Worm (Caenorhabditis elegans) whole organism, late embryonic: ENCODE data around the gene C27A2.12.
A peak's percentile ranks its signal among the peaks of the same experiment; 100 is the strongest.

Experiments used
- C08G9.2 ChIP-seq: sonication (generic microtip); optimal IDR thresholded peaks from 2 replicates; lab custom pipeline; 2016; ENCODE audit warnings: mild to moderate bottlenecking, missing genetic modification characterization, moderate library complexity, missing compliant biosample characterization
- C38D4.7 ChIP-seq: fragments of 200-800 bp; sonication (Bioruptor generic); optimal IDR thresholded peaks from 2 replicates; lab custom pipeline; 2018; ENCODE audit warnings: mild to moderate bottlenecking, missing genetic modification characterization, moderate library complexity, missing compliant biosample characterization
- F13H6.1 ChIP-seq: sonication (generic microtip); optimal IDR thresholded peaks from 2 replicates; lab custom pipeline; 2016; ENCODE audit warnings: missing genetic modification characterization, missing compliant biosample characterization
- K02D7.2 ChIP-seq: sonication (generic microtip); optimal IDR thresholded peaks from 2 replicates; lab custom pipeline; 2017; ENCODE audit warnings: mild to moderate bottlenecking, missing genetic modification characterization, missing compliant biosample characterization
- K09A11.1 ChIP-seq: sonication (generic microtip); optimal IDR thresholded peaks from 2 replicates; lab custom pipeline; 2017; ENCODE audit warnings: antibody characterized with exemption, mild to moderate bottlenecking, missing genetic modification characterization, missing compliant biosample characterization; ENCODE audit not compliant: insufficient read depth
- Y22D7AL.16 ChIP-seq: sonication (generic microtip); optimal IDR thresholded peaks from 2 replicates; lab custom pipeline; 2016; ENCODE audit warnings: missing genetic modification characterization, missing compliant biosample characterization
- ahr-1 ChIP-seq: sonication (generic microtip); optimal IDR thresholded peaks from 2 replicates; lab custom pipeline; 2016; ENCODE audit warnings: missing genetic modification characterization, missing compliant biosample characterization
- ceh-14 ChIP-seq: sonication (generic microtip); optimal IDR thresholded peaks from 2 replicates; lab custom pipeline; 2016; ENCODE audit warnings: missing genotype, missing genetic modification characterization, missing compliant biosample characterization
- ceh-18 ChIP-seq: sonication (generic microtip); optimal IDR thresholded peaks from 2 replicates; lab custom pipeline; 2016; ENCODE audit warnings: missing genetic modification characterization, missing compliant biosample characterization
- ceh-19 ChIP-seq: fragments of 200-800 bp; sonication (Bioruptor generic); optimal IDR thresholded peaks from 2 replicates; lab custom pipeline; 2018; ENCODE audit warnings: mild to moderate bottlenecking, missing genetic modification characterization, missing compliant biosample characterization
- ceh-2 ChIP-seq: sonication (generic microtip); optimal IDR thresholded peaks from 2 replicates; lab custom pipeline; 2016; ENCODE audit warnings: missing genotype, missing genetic modification characterization, missing compliant biosample characterization
- ceh-22 ChIP-seq: sonication (generic microtip); optimal IDR thresholded peaks from 2 replicates; lab custom pipeline; 2017; ENCODE audit warnings: missing biosample characterization, missing genetic modification characterization
- ceh-24 ChIP-seq: sonication (generic microtip); optimal IDR thresholded peaks from 2 replicates; lab custom pipeline; 2016; ENCODE audit warnings: mild to moderate bottlenecking, missing genetic modification characterization, missing compliant biosample characterization
- ceh-30 ChIP-seq: fragments of 150-350 bp; optimal IDR thresholded peaks from 2 replicates; lab custom pipeline; 2014; ENCODE audit warnings: missing biosample characterization, missing genetic modification characterization
- ceh-31 ChIP-seq: sonication (generic microtip); optimal IDR thresholded peaks from 2 replicates; lab custom pipeline; 2016; ENCODE audit warnings: missing genetic modification characterization, missing compliant biosample characterization
- ceh-34 ChIP-seq: sonication (generic microtip); optimal IDR thresholded peaks from 2 replicates; lab custom pipeline; 2016; ENCODE audit warnings: mild to moderate bottlenecking, missing genetic modification characterization, missing compliant biosample characterization
- ceh-45 ChIP-seq: fragments of 200-800 bp; sonication (Bioruptor generic); IDR thresholded peaks from 2 replicates; pipeline ENCODE4 v1.3.6; 2022; ENCODE audit warnings: missing genetic modification reagents, missing genetic modification characterization, missing compliant biosample characterization
- ceh-48 ChIP-seq: sonication (generic microtip); optimal IDR thresholded peaks from 2 replicates; lab custom pipeline; 2016; ENCODE audit warnings: missing genetic modification characterization, inconsistent platforms, missing compliant biosample characterization
- dmd-4 ChIP-seq: sonication (generic microtip); optimal IDR thresholded peaks from 2 replicates; lab custom pipeline; 2016; ENCODE audit warnings: borderline replicate concordance, missing genetic modification characterization, missing compliant biosample characterization
- dve-1 ChIP-seq: sonication (generic microtip); optimal IDR thresholded peaks from 2 replicates; lab custom pipeline; 2017; ENCODE audit warnings: antibody characterized with exemption, mild to moderate bottlenecking, missing genetic modification characterization, missing compliant biosample characterization
- elt-2 ChIP-seq: sonication (generic microtip); optimal IDR thresholded peaks from 2 replicates; lab custom pipeline; 2016; ENCODE audit warnings: missing genetic modification reagents, missing genetic modification characterization, missing compliant biosample characterization
- ets-4 ChIP-seq: sonication (generic microtip); optimal IDR thresholded peaks from 2 replicates; lab custom pipeline; 2016; ENCODE audit warnings: missing genetic modification characterization, missing compliant biosample characterization
- fkh-10 ChIP-seq: fragments of 150-350 bp; optimal IDR thresholded peaks from 2 replicates; lab custom pipeline; 2014; ENCODE audit warnings: missing biosample characterization, missing genetic modification reagents, missing genetic modification characterization
- fkh-6 ChIP-seq: sonication (generic microtip); optimal IDR thresholded peaks from 2 replicates; lab custom pipeline; 2016; ENCODE audit warnings: missing genetic modification characterization, missing compliant biosample characterization
- gmeb-2 ChIP-seq: sonication (generic microtip); optimal IDR thresholded peaks from 2 replicates; lab custom pipeline; 2016; ENCODE audit warnings: missing genetic modification characterization, inconsistent platforms, missing compliant biosample characterization
- hlh-30 ChIP-seq: sonication (generic microtip); optimal IDR thresholded peaks from 2 replicates; lab custom pipeline; 2017; ENCODE audit warnings: antibody characterized with exemption, missing genetic modification characterization, missing compliant biosample characterization; ENCODE audit not compliant: insufficient read depth
- hlh-6 ChIP-seq: sonication (generic microtip); optimal IDR thresholded peaks from 2 replicates; lab custom pipeline; 2016; ENCODE audit warnings: missing genotype, missing genetic modification characterization, missing compliant biosample characterization
- hlh-8 ChIP-seq: sonication (generic microtip); optimal IDR thresholded peaks from 2 replicates; lab custom pipeline; 2016; ENCODE audit warnings: missing genotype, missing genetic modification characterization, missing compliant biosample characterization
- lim-6 ChIP-seq: sonication (generic microtip); optimal IDR thresholded peaks from 2 replicates; lab custom pipeline; 2016; ENCODE audit warnings: missing genetic modification characterization, missing compliant biosample characterization
- lin-11 ChIP-seq: fragments of 200-800 bp; sonication (Bioruptor generic); optimal IDR thresholded peaks from 2 replicates; lab custom pipeline; 2018; ENCODE audit warnings: mild to moderate bottlenecking, missing genetic modification characterization, missing compliant biosample characterization
- madf-2 ChIP-seq: sonication (generic microtip); optimal IDR thresholded peaks from 2 replicates; lab custom pipeline; 2017; ENCODE audit warnings: missing genetic modification characterization, missing compliant biosample characterization
- mec-3 ChIP-seq: sonication (generic microtip); optimal IDR thresholded peaks from 2 replicates; lab custom pipeline; 2016; ENCODE audit warnings: borderline replicate concordance, missing genetic modification characterization, missing compliant biosample characterization
- nfya-1 ChIP-seq: sonication (generic microtip); optimal IDR thresholded peaks from 2 replicates; lab custom pipeline; 2017; ENCODE audit warnings: missing genetic modification characterization, mild to moderate bottlenecking, missing compliant biosample characterization, antibody characterized with exemption, moderate library complexity
- npax-4 ChIP-seq: sonication (generic microtip); optimal IDR thresholded peaks from 2 replicates; lab custom pipeline; 2016; ENCODE audit warnings: missing genetic modification characterization, missing compliant biosample characterization
- odd-2 ChIP-seq: sonication (generic microtip); optimal IDR thresholded peaks from 2 replicates; lab custom pipeline; 2017; ENCODE audit warnings: antibody characterized with exemption, mild to moderate bottlenecking, missing genetic modification characterization, missing compliant biosample characterization
- pag-3 ChIP-seq: sonication (generic microtip); optimal IDR thresholded peaks from 2 replicates; lab custom pipeline; 2016; ENCODE audit warnings: missing compliant biosample characterization, missing genetic modification characterization, borderline replicate concordance
- pha-2 ChIP-seq: sonication (generic microtip); optimal IDR thresholded peaks from 2 replicates; lab custom pipeline; 2017; ENCODE audit warnings: mild to moderate bottlenecking, missing genetic modification characterization, missing compliant biosample characterization
- ref-2 ChIP-seq: sonication (generic microtip); optimal IDR thresholded peaks from 2 replicates; lab custom pipeline; 2016; ENCODE audit warnings: missing genetic modification characterization, missing compliant biosample characterization
- rnt-1 ChIP-seq: sonication (generic microtip); optimal IDR thresholded peaks from 2 replicates; lab custom pipeline; 2016; ENCODE audit warnings: missing genetic modification characterization, missing compliant biosample characterization
- sdc-2 ChIP-seq: sonication (generic microtip); optimal IDR thresholded peaks from 2 replicates; lab custom pipeline; 2016; ENCODE audit warnings: missing genotype, missing genetic modification characterization, missing compliant biosample characterization
- sox-2 ChIP-seq: fragments of 200-800 bp; sonication (Bioruptor generic); IDR thresholded peaks from 2 replicates; pipeline ENCODE4 v1.3.6; 2022; ENCODE audit warnings: missing genetic modification reagents, missing genetic modification characterization, missing compliant biosample characterization
- sox-4 ChIP-seq: sonication (generic microtip); optimal IDR thresholded peaks from 2 replicates; lab custom pipeline; 2017; ENCODE audit warnings: mild to moderate bottlenecking, missing genetic modification characterization, inconsistent platforms, missing compliant biosample characterization
- syd-9 ChIP-seq: sonication (generic microtip); optimal IDR thresholded peaks from 2 replicates; lab custom pipeline; 2016; ENCODE audit warnings: mild to moderate bottlenecking, missing genetic modification characterization, moderate library complexity, missing compliant biosample characterization
- tbx-2 ChIP-seq: sonication (generic microtip); optimal IDR thresholded peaks from 2 replicates; lab custom pipeline; 2016; ENCODE audit warnings: missing genetic modification characterization, missing compliant biosample characterization
- tbx-7 ChIP-seq: sonication (generic microtip); optimal IDR thresholded peaks from 2 replicates; lab custom pipeline; 2016; ENCODE audit warnings: missing genotype, missing genetic modification characterization, missing compliant biosample characterization
- unc-3 ChIP-seq, 2 experiments: fragments of 200-800 bp in 1 of 2; sonication (Bioruptor generic) in 1 of 2; sonication (generic microtip) in 1 of 2; conservative IDR thresholded peaks in 1 of 2; optimal IDR thresholded peaks in 1 of 2; 2 replicates each; pipeline versions ENCODE4 v1.3.6 to Lab custom; 2016 to 2022; ENCODE audit warnings: missing compliant biosample characterization in 2 of 2, missing genetic modification characterization in 2 of 2, missing genetic modification reagents in 1 of 2
- unc-55 ChIP-seq: sonication (generic microtip); optimal IDR thresholded peaks from 2 replicates; lab custom pipeline; 2017; ENCODE audit warnings: missing biosample characterization, missing genetic modification reagents, missing genetic modification characterization
- unc-86 ChIP-seq: sonication (generic microtip); optimal IDR thresholded peaks from 2 replicates; lab custom pipeline; 2016; ENCODE audit warnings: missing genetic modification characterization, missing compliant biosample characterization
- zip-5 ChIP-seq: sonication (generic microtip); optimal IDR thresholded peaks from 2 replicates; lab custom pipeline; 2016; ENCODE audit warnings: missing genetic modification characterization, missing compliant biosample characterization
- ztf-16 ChIP-seq: sonication (generic microtip); optimal IDR thresholded peaks from 2 replicates; lab custom pipeline; 2017; ENCODE audit warnings: missing genetic modification characterization, missing compliant biosample characterization

C27A2.12 gene

ce11 chrII:5060719-5061118, 2.8 kb upstream of the C27A2.12 start, which contains the start of gene pho-12:
pho-12 (minus strand) TSS chrII:5060819.
- TF ChIP-seq nfya-1 (tag; lab: Kevin White, UChicago) (no peak), rnt-1 (tag; lab: Kevin White, UChicago) (no peak), fkh-6 (tag; lab: Kevin White, UChicago) (no peak), unc-55 (GFP tag; lab: Kevin White, UChicago) (no peak), hlh-6 (tag; lab: Kevin White, UChicago) (no peak), ztf-16 (tag; lab: Kevin White, UChicago) (no peak), ceh-34 (tag; lab: Kevin White, UChicago) (no peak), ceh-14 (no peak), K02D7.2 (no peak), mec-3 (tag; lab: Kevin White, UChicago) (no peak), ceh-48 (tag; lab: Kevin White, UChicago) (no peak)

ce11 chrII:5057315-5057714, 621 bp downstream of the C27A2.12 start:
- no peak for TF ChIP-seq unc-3 (GFP tag; conservative IDR thresholded peaks at IDR 0.05; lab: Robert Waterston, UW)
- TF ChIP-seq unc-3 (tag; optimal IDR thresholded peaks at IDR 0.05; lab: Kevin White, UChicago), result no peak
- no peak for TF ChIP-seq madf-2
- no peak for TF ChIP-seq ceh-24 (tag; lab: Kevin White, UChicago)
- TF ChIP-seq unc-55 (GFP tag; lab: Kevin White, UChicago), result no peak
- TF ChIP-seq K09A11.1 (tag; lab: Kevin White, UChicago), result no peak
- no peak for TF ChIP-seq ceh-22 (tag; lab: Kevin White, UChicago)
- TF ChIP-seq ets-4 (tag; lab: Kevin White, UChicago), result no peak
- TF ChIP-seq ahr-1 (tag; lab: Kevin White, UChicago), result no peak
- TF ChIP-seq nfya-1 (tag; lab: Kevin White, UChicago), result no peak
- no peak for TF ChIP-seq dmd-4 (tag; lab: Kevin White, UChicago)
- TF ChIP-seq F13H6.1 (tag; lab: Kevin White, UChicago), result no peak
- no peak for TF ChIP-seq pag-3 (tag; lab: Kevin White, UChicago)
- TF ChIP-seq Y22D7AL.16 (tag; lab: Kevin White, UChicago), result no peak
- TF ChIP-seq syd-9, result no peak
- no peak for TF ChIP-seq fkh-6 (tag; lab: Kevin White, UChicago)
- TF ChIP-seq sdc-2 (tag; lab: Kevin White, UChicago), result no peak
- TF ChIP-seq ceh-18 (tag; lab: Kevin White, UChicago), result no peak
- no peak for TF ChIP-seq hlh-30 (tag; lab: Kevin White, UChicago)
- TF ChIP-seq lim-6, result no peak
- no peak for TF ChIP-seq tbx-2
- no peak for TF ChIP-seq ceh-30 (tag; lab: Kevin White, UChicago)
- peak; percentile 9 for TF ChIP-seq sox-4 (tag; lab: Kevin White, UChicago)
- TF ChIP-seq tbx-7 (tag; lab: Kevin White, UChicago), result no peak
- no peak for TF ChIP-seq zip-5 (tag; lab: Kevin White, UChicago)
- no peak for TF ChIP-seq ceh-45 (GFP tag; lab: Robert Waterston, UW)
- no peak for TF ChIP-seq ceh-19 (GFP tag; lab: Kevin White, UChicago)
- TF ChIP-seq pha-2 (tag; lab: Kevin White, UChicago), result no peak
- TF ChIP-seq dve-1, result no peak
- TF ChIP-seq ceh-34 (tag; lab: Kevin White, UChicago), result no peak
- TF ChIP-seq hlh-8 (tag; lab: Kevin White, UChicago), result no peak
- TF ChIP-seq C38D4.7, result no peak
- no peak for TF ChIP-seq ref-2
- TF ChIP-seq odd-2 (tag; lab: Kevin White, UChicago), result no peak
- TF ChIP-seq ceh-2 (tag; lab: Kevin White, UChicago), result no peak
- TF ChIP-seq ceh-48 (tag; lab: Kevin White, UChicago), result no peak
- no peak for TF ChIP-seq gmeb-2
- no peak for TF ChIP-seq fkh-10 (GFP tag; lab: Kevin White, UChicago)
- TF ChIP-seq lin-11 (tag; lab: Kevin White, UChicago), result no peak
- TF ChIP-seq unc-86 (tag; lab: Kevin White, UChicago), result no peak
- TF ChIP-seq ceh-31 (tag; lab: Kevin White, UChicago), result no peak
- TF ChIP-seq C08G9.2 (tag; lab: Kevin White, UChicago), result no peak
- no peak for TF ChIP-seq sox-2 (GFP tag; lab: Robert Waterston, UW)
- peak; percentile 96 for TF ChIP-seq elt-2 (tag; lab: Kevin White, UChicago)
- TF ChIP-seq npax-4, result no peak
